Worm (Caenorhabditis elegans) whole organism, late embryonic: ENCODE data around the gene glb-16.

Source experiments
- dve-1 ChIP-seq: sonication (generic microtip); optimal IDR thresholded peaks from 2 replicates; lab custom pipeline; 2017; ENCODE audit warnings: antibody characterized with exemption, mild to moderate bottlenecking, missing genetic modification characterization, missing compliant biosample characterization
- pag-3 ChIP-seq: sonication (generic microtip); optimal IDR thresholded peaks from 2 replicates; lab custom pipeline; 2016; ENCODE audit warnings: missing compliant biosample characterization, missing genetic modification characterization, borderline replicate concordance
- zip-5 ChIP-seq: sonication (generic microtip); optimal IDR thresholded peaks from 2 replicates; lab custom pipeline; 2016; ENCODE audit warnings: missing genetic modification characterization, missing compliant biosample characterization

ce11 chrX:7546509-7546908, 6.6 kb upstream of the glb-16 start, which contains the start of gene col-174:
- TF ChIP-seq zip-5 (tag; lab: Kevin White, UChicago) (no peak), pag-3 (no peak), dve-1 (no peak)
